Fruit fly (Drosophila melanogaster) whole organism, embryonic: ENCODE data around the gene CG11378.

Source experiments
- Abd-B ChIP-seq: fragments of 200-800 bp; sonication (Bioruptor generic); optimal IDR thresholded peaks from 2 replicates; lab custom pipeline; 2018; ENCODE audit warnings: missing biosample characterization, mild to moderate bottlenecking, missing genetic modification characterization, moderate library complexity
- BtbVII ChIP-seq: fragments of 200-800 bp; sonication (Bioruptor generic); optimal IDR thresholded peaks from 3 replicates; lab custom pipeline; 2017; ENCODE audit warnings: missing biosample characterization, mild to moderate bottlenecking, missing genetic modification characterization
- Bteb2 ChIP-seq: fragments of 200-800 bp; sonication (Bioruptor generic); optimal IDR thresholded peaks from 2 replicates; lab custom pipeline; 2016; ENCODE audit warnings: missing biosample characterization, missing genetic modification characterization
- CG12104 ChIP-seq: fragments of 200-800 bp; sonication (Bioruptor generic); optimal IDR thresholded peaks from 3 replicates; lab custom pipeline; 2016; ENCODE audit warnings: missing biosample characterization, missing genetic modification characterization
- CG12155 ChIP-seq: fragments of 200-800 bp; sonication (Bioruptor generic); optimal IDR thresholded peaks from 3 replicates; lab custom pipeline; 2016; ENCODE audit warnings: missing biosample characterization, missing genetic modification characterization
- CG12942 ChIP-seq: fragments of 200-800 bp; sonication (Bioruptor generic); optimal IDR thresholded peaks from 3 replicates; lab custom pipeline; 2016; ENCODE audit warnings: missing biosample characterization, missing genetic modification characterization
- CG18262 ChIP-seq: fragments of 200-800 bp; optimal IDR thresholded peaks from 3 replicates; lab custom pipeline; 2019; ENCODE audit warnings: missing biosample characterization, mild to moderate bottlenecking, missing genetic modification characterization, moderate library complexity
- CG18599 ChIP-seq: fragments of 200-800 bp; sonication (Bioruptor generic); optimal IDR thresholded peaks from 3 replicates; lab custom pipeline; 2017; ENCODE audit warnings: missing biosample characterization, missing genetic modification characterization, mild to moderate bottlenecking, moderate library complexity, missing genetic modification reagents
- CG2678 ChIP-seq: fragments of 200-800 bp; sonication (Bioruptor generic); optimal IDR thresholded peaks from 3 replicates; lab custom pipeline; 2019; ENCODE audit warnings: missing biosample characterization, mild to moderate bottlenecking, missing genetic modification characterization, moderate library complexity
- CG34376 ChIP-seq: fragments of 200-800 bp; sonication (Bioruptor generic); optimal IDR thresholded peaks from 2 replicates; lab custom pipeline; 2018; ENCODE audit warnings: missing biosample characterization, mild to moderate bottlenecking, missing genetic modification characterization
- CG7556 ChIP-seq: fragments of 200-800 bp; sonication (Bioruptor generic); optimal IDR thresholded peaks from 2 replicates; lab custom pipeline; 2017; ENCODE audit warnings: missing biosample characterization, mild to moderate bottlenecking, missing genetic modification characterization
- CG8290 ChIP-seq, 3 experiments: fragments of 200-800 bp; sonication (Bioruptor generic); optimal IDR thresholded peaks; 2 replicates each; lab custom pipeline; 2016 to 2019; ENCODE audit warnings: missing biosample characterization in 3 of 3, missing genetic modification characterization in 3 of 3, mild to moderate bottlenecking in 2 of 3, moderate library complexity in 1 of 3
- Deaf1 ChIP-seq: fragments of 200-800 bp; optimal IDR thresholded peaks from 3 replicates; lab custom pipeline; 2019; ENCODE audit warnings: missing biosample characterization, mild to moderate bottlenecking, missing genetic modification characterization, moderate library complexity
- Dfd ChIP-seq, 2 experiments: fragments of >200 bp; optimal IDR thresholded peaks; 2 replicates each; lab custom pipeline; 2017; ENCODE audit warnings: missing biosample characterization in 2 of 2, missing genetic modification characterization in 2 of 2
- Dip3 ChIP-seq: fragments of 200-800 bp; sonication (Bioruptor generic); optimal IDR thresholded peaks from 3 replicates; lab custom pipeline; 2016; ENCODE audit warnings: missing biosample characterization, missing genetic modification characterization
- HmgZ ChIP-seq: fragments of 200-800 bp; sonication (Bioruptor generic); optimal IDR thresholded peaks from 2 replicates; lab custom pipeline; 2018; ENCODE audit warnings: missing biosample characterization, mild to moderate bottlenecking, missing genetic modification characterization
- Hr3 ChIP-seq: fragments of 200-800 bp; sonication (Bioruptor generic); optimal IDR thresholded peaks from 3 replicates; lab custom pipeline; 2016; ENCODE audit warnings: missing biosample characterization, missing genetic modification characterization
- Mad ChIP-seq: fragments of 200-800 bp; sonication (Bioruptor generic); optimal IDR thresholded peaks from 2 replicates; lab custom pipeline; 2016; ENCODE audit warnings: missing biosample characterization, missing genetic modification characterization
- Med ChIP-seq: fragments of 200-800 bp; sonication (Bioruptor generic); peaks from one replicate; lab custom pipeline; 2016; ENCODE audit warnings: missing biosample characterization, missing genetic modification characterization, mild to moderate bottlenecking, inconsistent platforms, moderate library complexity
- Pdp1 ChIP-seq, 2 experiments: fragments of 200-800 bp; sonication (Bioruptor generic); optimal IDR thresholded peaks; 3 replicates each; lab custom pipeline; 2016; ENCODE audit warnings: missing biosample characterization in 2 of 2, missing genetic modification characterization in 2 of 2, mild to moderate bottlenecking in 1 of 2, moderate library complexity in 1 of 2
- Ptx1 ChIP-seq: fragments of 200-800 bp; sonication (Bioruptor generic); IDR thresholded peaks from 2 replicates; pipeline ENCODE4 v1.3.6; 2022; ENCODE audit warnings: missing biosample characterization, missing genetic modification characterization
- Sry-δ ChIP-seq: fragments of 200-800 bp; sonication (Bioruptor generic); optimal IDR thresholded peaks from 2 replicates; lab custom pipeline; 2016; ENCODE audit warnings: missing biosample characterization, missing genetic modification characterization
- Usf ChIP-seq: fragments of 200-800 bp; sonication (Bioruptor generic); optimal IDR thresholded peaks from 2 replicates; lab custom pipeline; 2017; ENCODE audit warnings: missing genotype, missing biosample characterization, missing genetic modification characterization
- Xbp1 ChIP-seq: fragments of 200-800 bp; sonication (Bioruptor generic); optimal IDR thresholded peaks from 3 replicates; lab custom pipeline; 2016; ENCODE audit warnings: missing biosample characterization, mild to moderate bottlenecking, missing genetic modification characterization
- ac ChIP-seq: fragments of 200-800 bp; sonication (Bioruptor generic); optimal IDR thresholded peaks from 3 replicates; lab custom pipeline; 2017; ENCODE audit warnings: missing biosample characterization, mild to moderate bottlenecking, missing genetic modification characterization
- al ChIP-seq: fragments of 200-800 bp; sonication (Bioruptor generic); IDR thresholded peaks from 2 replicates; pipeline ENCODE4 v1.3.6; 2022; ENCODE audit warnings: missing biosample characterization, missing genetic modification characterization
- ap ChIP-seq: fragments of 200-800 bp; sonication (Bioruptor generic); IDR thresholded peaks from 2 replicates; pipeline ENCODE4 v1.3.6; 2022; ENCODE audit warnings: missing biosample characterization, missing genetic modification characterization
- chif ChIP-seq, 2 experiments: fragments of 200-800 bp; sonication (Bioruptor generic); optimal IDR thresholded peaks; 3 replicates each; lab custom pipeline; 2016; ENCODE audit warnings: missing biosample characterization in 2 of 2, missing genetic modification characterization in 2 of 2
- chinmo ChIP-seq: fragments of 200-800 bp; sonication (Bioruptor generic); IDR thresholded peaks from 4 replicates; pipeline ENCODE4 v1.3.6; 2022; ENCODE audit warnings: missing biosample characterization, missing genetic modification characterization; ENCODE audit not compliant: partially characterized antibody
- chm ChIP-seq: fragments of 200-800 bp; sonication (Bioruptor generic); IDR thresholded peaks from 2 replicates; pipeline ENCODE4 v1.3.6; 2022; ENCODE audit warnings: missing biosample characterization, missing genetic modification characterization
- esg ChIP-seq: fragments of 200-800 bp; sonication (Bioruptor generic); conservative IDR thresholded peaks from 2 replicates; pipeline ENCODE4 v1.3.6; 2022; ENCODE audit warnings: missing biosample characterization, missing genetic modification characterization
- exex ChIP-seq: fragments of 200-800 bp; sonication (Bioruptor generic); optimal IDR thresholded peaks from 4 replicates; lab custom pipeline; 2018; ENCODE audit warnings: missing biosample characterization, mild to moderate bottlenecking, missing genetic modification characterization, moderate library complexity
- fu2 ChIP-seq: fragments of 200-800 bp; sonication (Bioruptor generic); optimal IDR thresholded peaks from 2 replicates; lab custom pipeline; 2016; ENCODE audit warnings: missing biosample characterization, missing genetic modification characterization
- grau ChIP-seq: fragments of 200-800 bp; optimal IDR thresholded peaks from 3 replicates; lab custom pipeline; 2019; ENCODE audit warnings: missing biosample characterization, mild to moderate bottlenecking, missing genetic modification characterization, moderate library complexity
- grn ChIP-seq: fragments of 200-800 bp; sonication (Bioruptor generic); optimal IDR thresholded peaks from 3 replicates; lab custom pipeline; 2017; ENCODE audit warnings: missing biosample characterization, missing genetic modification characterization
- lab ChIP-seq: fragments of 200-800 bp; sonication (Bioruptor generic); optimal IDR thresholded peaks from 3 replicates; lab custom pipeline; 2017; ENCODE audit warnings: missing biosample characterization, missing genetic modification characterization, mild to moderate bottlenecking, moderate library complexity, missing genetic modification reagents
- mirr ChIP-seq: fragments of 200-800 bp; sonication (Bioruptor generic); optimal IDR thresholded peaks from 3 replicates; lab custom pipeline; 2018; ENCODE audit warnings: missing biosample characterization, mild to moderate bottlenecking, missing genetic modification characterization
- sd ChIP-seq: fragments of 200-800 bp; sonication (Bioruptor generic); optimal IDR thresholded peaks from 3 replicates; lab custom pipeline; 2018; ENCODE audit warnings: missing biosample characterization, mild to moderate bottlenecking, missing genetic modification characterization, moderate library complexity
- sens ChIP-seq: fragments of 200-800 bp; sonication (Bioruptor generic); peaks from one replicate; lab custom pipeline; 2016; ENCODE audit warnings: missing biosample characterization, missing genetic modification characterization
- sug ChIP-seq: fragments of 200-800 bp; optimal IDR thresholded peaks from 2 replicates; lab custom pipeline; 2019; ENCODE audit warnings: missing biosample characterization, mild to moderate bottlenecking, missing genetic modification characterization, moderate library complexity
- unc-4 ChIP-seq: fragments of 200-800 bp; sonication (Bioruptor generic); IDR thresholded peaks from 2 replicates; pipeline ENCODE4 v1.3.6; 2022; ENCODE audit warnings: missing biosample characterization, missing genetic modification characterization; ENCODE audit not compliant: partially characterized antibody
- zfh1 ChIP-seq: fragments of 200-800 bp; sonication (Bioruptor generic); IDR thresholded peaks from 3 replicates; pipeline ENCODE4 v1.3.6; 2022; ENCODE audit warnings: missing biosample characterization, missing genetic modification characterization

The CG11378 gene

dm6 chrX:1171018-1171417 is 390 bp downstream of the CG11378 start (continued):
- TF ChIP-seq Ptx1 (GFP tag; lab: Robert Waterston, UW) (peak; percentile 45; the same call in 1 of the 2 replicates), Xbp1 (GFP tag; lab: Kevin White, UChicago) (no peak), CG34376 (GFP tag; lab: Kevin White, UChicago) (peak; percentile 47), al (GFP tag; lab: Robert Waterston, UW) (0 out of 2 replicates have a peak, but pooled peaks have one; percentile 15), BtbVII (peak; percentile 61), CG18262 (tag; lab: Kevin White, UChicago) (peak; percentile 51), Med (GFP tag; lab: Kevin White, UChicago) (peak; percentile 84), Usf (GFP tag; lab: Kevin White, UChicago) (peak; percentile 7), fu2 (peak; percentile 3), Dfd (GFP tag; optimal IDR thresholded peaks at IDR 0.05; lab: Kevin White, UChicago) (no peak), Bteb2 (GFP tag; lab: Kevin White, UChicago) (no peak), chif (GFP tag; optimal IDR thresholded peaks at IDR 0.05; lab: Kevin White, UChicago) (peak in 1 of 2 experiments; percentile 22), CG12942 (peak; percentile 10), CG7556 (peak; percentile 65), CG12104 (GFP tag; lab: Kevin White, UChicago) (peak; percentile 5)

DNA sequence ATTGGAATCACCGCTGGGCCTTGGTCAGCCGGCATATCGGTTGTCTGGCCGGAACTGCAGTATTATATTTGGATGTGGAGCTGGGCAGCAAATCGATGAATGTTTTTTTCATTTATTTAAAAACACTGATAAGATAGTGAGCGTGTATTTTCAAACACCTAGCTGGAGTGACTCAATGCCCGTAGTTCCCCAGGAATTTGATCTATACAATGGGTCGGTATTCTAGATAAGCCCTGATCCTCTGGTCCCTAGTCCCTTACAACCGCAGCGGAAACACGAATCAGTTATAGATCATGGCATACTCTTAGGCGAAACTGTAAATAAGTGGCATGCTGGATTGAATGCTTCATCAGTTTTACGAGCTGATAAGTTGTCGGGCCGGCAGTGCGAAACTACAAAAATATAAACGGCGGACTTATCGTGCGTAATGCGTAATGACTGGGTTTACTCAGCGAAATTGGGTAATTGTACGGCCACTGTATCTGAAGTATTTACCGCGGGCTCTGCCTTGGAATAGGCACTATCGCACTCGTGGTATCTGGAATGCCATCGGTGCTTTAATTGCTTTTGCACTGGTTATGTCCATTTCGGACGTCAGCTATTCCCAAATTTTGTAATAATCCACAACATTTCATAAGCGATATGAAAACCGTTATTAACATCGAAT is 2.3 kb downstream of the CG11378 start:
- TF ChIP-seq Pdp1 (GFP tag; optimal IDR thresholded peaks at IDR 0.05; lab: Kevin White, UChicago): peak in 1 of 2 experiments; percentile 78
- no peak for TF ChIP-seq unc-4 (GFP tag; lab: Robert Waterston, UW)
- no peak for TF ChIP-seq ap (GFP tag; lab: Robert Waterston, UW)
- peak; percentile 25; the same call in 1 of the 2 replicates for TF ChIP-seq chm (GFP tag; lab: Robert Waterston, UW)
- peak; percentile 88 for TF ChIP-seq mirr (GFP tag; lab: Kevin White, UChicago)
- TF ChIP-seq Deaf1 (tag; lab: Kevin White, UChicago): peak; percentile 51
- peak; percentile 71 for TF ChIP-seq sd (tag; lab: Kevin White, UChicago)
- TF ChIP-seq zfh1 (GFP tag; lab: Robert Waterston, UW): no peak
- TF ChIP-seq grau (tag; lab: Kevin White, UChicago): no peak
- TF ChIP-seq HmgZ (tag; lab: Kevin White, UChicago): peak; percentile 13
- TF ChIP-seq Med (GFP tag; lab: Kevin White, UChicago): peak; percentile 20
- peak; percentile 75 for TF ChIP-seq grn (GFP tag; lab: Kevin White, UChicago)
- TF ChIP-seq exex (tag; lab: Kevin White, UChicago): peak; percentile 95
- TF ChIP-seq CG8290 (GFP tag; optimal IDR thresholded peaks at IDR 0.05; lab: Kevin White, UChicago): no peak
- TF ChIP-seq CG8290 (tag; optimal IDR thresholded peaks at IDR 0.05; lab: Kevin White, UChicago): peak in 1 of 2 experiments; percentile 51
- TF ChIP-seq sug (tag; lab: Kevin White, UChicago): peak; percentile 46
- no peak for TF ChIP-seq CG12155 (GFP tag; lab: Kevin White, UChicago)
- peak; percentile 5 for TF ChIP-seq CG18599 (GFP tag; lab: Kevin White, UChicago)
- TF ChIP-seq CG34376 (GFP tag; lab: Kevin White, UChicago): peak; percentile 66
- TF ChIP-seq sens (GFP tag; lab: Kevin White, UChicago): peak; percentile 1
- peak; percentile 1 for TF ChIP-seq CG2678 (tag; lab: Kevin White, UChicago)
- 0 out of 4 replicates have a peak, but pooled peaks have one; percentile 30 for TF ChIP-seq chinmo (GFP tag; lab: Robert Waterston, UW)

DNA sequence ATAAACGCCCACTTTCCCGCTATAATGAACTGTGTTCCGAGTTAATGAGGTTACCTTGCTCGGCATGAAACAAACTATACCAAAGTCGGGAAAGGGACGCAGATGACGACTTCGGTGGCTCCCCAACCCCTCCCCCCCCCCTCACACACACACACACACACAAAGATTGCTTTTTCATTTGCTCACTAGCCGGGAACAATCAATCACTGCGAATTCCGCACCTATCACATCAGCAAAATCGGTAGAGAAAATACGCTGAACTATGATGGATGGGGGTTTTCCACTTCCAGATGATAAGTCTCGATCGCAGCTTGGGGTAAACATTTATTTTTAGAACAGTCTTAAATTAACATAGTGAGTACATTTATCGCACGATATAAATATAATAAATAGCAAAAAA is 2.9 kb downstream of the CG11378 start:
- TF ChIP-seq esg (GFP tag; lab: Robert Waterston, UW) (no peak), al (GFP tag; lab: Robert Waterston, UW) (no peak), lab (GFP tag; lab: Kevin White, UChicago) (peak; percentile 63), Hr3 (GFP tag; lab: Kevin White, UChicago) (no peak), Mad (GFP tag; lab: Kevin White, UChicago) (no peak), ac (GFP tag; lab: Kevin White, UChicago) (no peak), Dip3 (GFP tag; lab: Kevin White, UChicago) (no peak), Sry-δ (GFP tag; lab: Kevin White, UChicago) (no peak), Abd-B (no peak)
- TF ChIP-seq, all 482 proteins: peak for 1
